Worm (Caenorhabditis elegans): ENCODE measurements around the gene tram-1.

ce11 chrIV:10235279-10235829 is 14.3 kb upstream of the tram-1 start, which contains the start of gene ech-9:
- TF ChIP-seq hmbx-1 (tag; optimal IDR thresholded peaks at IDR 0.05) (no peak), ama-1 (optimal IDR thresholded peaks at IDR 0.05) (no peak), flt-1 (GFP tag; IDR thresholded peaks at IDR 0.05) (no peak), ceh-36 (tag; optimal IDR thresholded peaks at IDR 0.05) (no peak), hnd-1 (tag; optimal IDR thresholded peaks at IDR 0.05) (no peak), tbx-37 (GFP tag; conservative IDR thresholded peaks at IDR 0.05) (no peak), ets-7 (tag; optimal IDR thresholded peaks at IDR 0.05) (no peak)

Measured in whole organism, early embryonic.